Fruit fly (Drosophila melanogaster): ENCODE data around the gene CG1368.

The CG1368 gene

DNA sequence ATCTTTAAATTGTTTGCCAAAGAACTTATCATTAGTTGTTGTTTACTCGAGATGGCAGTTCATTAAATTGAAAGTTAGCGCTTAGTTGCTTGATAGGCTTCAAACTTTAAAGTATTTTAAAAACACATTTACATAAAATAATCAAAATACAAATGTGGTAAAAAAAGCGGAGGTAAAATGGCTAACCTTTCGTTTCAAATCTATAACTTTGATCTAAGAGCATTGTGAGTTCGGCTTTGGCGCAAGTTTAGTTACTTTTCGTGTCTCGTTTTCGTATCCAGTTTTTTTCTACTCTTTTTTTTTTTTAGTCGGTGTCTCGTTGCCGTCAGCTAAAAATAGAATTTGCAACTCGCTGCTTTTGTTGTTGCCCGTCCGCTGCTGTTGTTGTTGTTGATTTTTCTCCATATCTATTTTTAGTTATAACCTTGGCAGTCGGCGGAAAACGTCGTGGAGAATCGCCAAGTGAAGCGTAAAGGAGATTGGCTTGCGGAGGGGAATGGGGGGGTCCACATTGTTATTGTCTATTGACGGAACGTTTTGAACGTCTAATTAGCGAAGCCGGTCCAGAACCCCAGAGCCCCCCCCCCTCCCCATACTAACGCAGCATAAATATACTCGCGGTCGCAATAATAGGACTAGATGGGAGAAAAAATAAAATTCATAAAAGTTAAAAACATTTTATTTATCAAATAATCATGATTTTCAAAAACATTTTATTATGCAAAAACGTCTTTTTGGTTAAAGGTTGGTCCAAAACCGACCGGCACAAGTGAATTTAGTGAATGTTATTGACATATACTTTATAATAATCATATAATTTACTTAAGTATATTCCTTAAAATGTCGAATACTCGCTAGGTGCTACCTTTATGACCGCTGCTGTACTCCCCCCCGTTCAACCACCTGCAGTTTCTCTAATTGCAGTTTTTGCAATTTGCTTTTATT, 40.2 kb downstream of the CG1368 start (continued):
- TF ChIP-seq pita (GFP tag; optimal IDR thresholded peaks at IDR 0.05) (no peak), CG15696 (tag; optimal IDR thresholded peaks at IDR 0.05) (peak; percentile 6), twi (tag; optimal IDR thresholded peaks at IDR 0.05) (no peak), D (optimal IDR thresholded peaks at IDR 0.05) (no peak), D (GFP tag; optimal IDR thresholded peaks at IDR 0.05) (no peak), Med (GFP tag) (peak; percentile 77), CG2120 (GFP tag; optimal IDR thresholded peaks at IDR 0.05) (peak; percentile 21), hkb (optimal IDR thresholded peaks at IDR 0.05) (no peak), hkb (GFP tag; IDR thresholded peaks at IDR 0.05) (peak; percentile 45; the same call in 1 of the 2 replicates), bcd (GFP tag; optimal IDR thresholded peaks at IDR 0.05) (peak; percentile 54), br (optimal IDR thresholded peaks at IDR 0.05) (no peak), hb (GFP tag; IDR thresholded peaks at IDR 0.05; ENCODE audit: partially characterized antibody) (no peak), zen2 (GFP tag; IDR thresholded peaks at IDR 0.05; ENCODE audit: partially characterized antibody) (no peak), Scr (GFP tag; IDR thresholded peaks at IDR 0.05; ENCODE audit: partially characterized antibody) (no peak), CG18476 (GFP tag; optimal IDR thresholded peaks at IDR 0.05) (no peak), Sry-β (GFP tag; optimal IDR thresholded peaks at IDR 0.05) (no peak), Hr51 (GFP tag; optimal IDR thresholded peaks at IDR 0.05) (peak in 1 of 2 experiments; percentile 59), HHEX (GFP tag; optimal IDR thresholded peaks at IDR 0.05) (peak; percentile 59), crp (GFP tag; optimal IDR thresholded peaks at IDR 0.05) (no peak), exex (tag; optimal IDR thresholded peaks at IDR 0.05) (no peak), eve (GFP tag; optimal IDR thresholded peaks at IDR 0.05) (no peak), Hr39 (optimal IDR thresholded peaks at IDR 0.05) (no peak), CG17385 (GFP tag; optimal IDR thresholded peaks at IDR 0.05) (peak; percentile 47), CG3995 (GFP tag; optimal IDR thresholded peaks at IDR 0.05) (no peak), CG9215 (GFP tag; IDR thresholded peaks at IDR 0.05) (peak; percentile 24; the same call in 1 of the 2 replicates), dan (GFP tag; IDR thresholded peaks at IDR 0.05) (no peak), dati (GFP tag; IDR thresholded peaks at IDR 0.05) (no peak), Max (GFP tag; optimal IDR thresholded peaks at IDR 0.05) (no peak), lbe (GFP tag; optimal IDR thresholded peaks at IDR 0.05) (no peak), sqz (GFP tag; optimal IDR thresholded peaks at IDR 0.05) (no peak), TFAM (GFP tag; optimal IDR thresholded peaks at IDR 0.05) (no peak), esg (GFP tag; conservative IDR thresholded peaks at IDR 0.05) (0 out of 2 replicates have a peak, but pooled peaks have one; percentile 24), nerfin-1 (tag; optimal IDR thresholded peaks at IDR 0.05) (no peak), nau (GFP tag; optimal IDR thresholded peaks at IDR 0.05) (no peak), CTCF (GFP tag; optimal IDR thresholded peaks at IDR 0.05) (no peak), CG11504 (tag; optimal IDR thresholded peaks at IDR 0.05) (peak; percentile 67), jigr1 (GFP tag; IDR thresholded peaks at IDR 0.05) (no peak), CG16815 (GFP tag; optimal IDR thresholded peaks at IDR 0.05) (no peak), fd102C (GFP tag; optimal IDR thresholded peaks at IDR 0.05) (no peak), CG7987 (GFP tag; optimal IDR thresholded peaks at IDR 0.05) (no peak), Dip3 (GFP tag; optimal IDR thresholded peaks at IDR 0.05) (no peak), CG3847 (GFP tag; IDR thresholded peaks at IDR 0.05) (peak; percentile 48), zfh2 (GFP tag; optimal IDR thresholded peaks at IDR 0.05) (no peak), jing (GFP tag; optimal IDR thresholded peaks at IDR 0.05) (no peak), CG14667 (GFP tag; IDR thresholded peaks at IDR 0.05) (no peak), Hr3 (GFP tag; optimal IDR thresholded peaks at IDR 0.05) (peak; percentile 2), pho (GFP tag; optimal IDR thresholded peaks at IDR 0.05) (no peak), CG11696 (GFP tag; IDR thresholded peaks at IDR 0.05) (peak; percentile 72), Nf-YA (GFP tag; IDR thresholded peaks at IDR 0.05) (no peak), hth (optimal IDR thresholded peaks at IDR 0.05) (no peak)

All from whole organism, embryonic.